Fruit fly (Drosophila melanogaster): Measurements from ENCODE around the gene Ucp4C.

Gene Ucp4C

DNA sequence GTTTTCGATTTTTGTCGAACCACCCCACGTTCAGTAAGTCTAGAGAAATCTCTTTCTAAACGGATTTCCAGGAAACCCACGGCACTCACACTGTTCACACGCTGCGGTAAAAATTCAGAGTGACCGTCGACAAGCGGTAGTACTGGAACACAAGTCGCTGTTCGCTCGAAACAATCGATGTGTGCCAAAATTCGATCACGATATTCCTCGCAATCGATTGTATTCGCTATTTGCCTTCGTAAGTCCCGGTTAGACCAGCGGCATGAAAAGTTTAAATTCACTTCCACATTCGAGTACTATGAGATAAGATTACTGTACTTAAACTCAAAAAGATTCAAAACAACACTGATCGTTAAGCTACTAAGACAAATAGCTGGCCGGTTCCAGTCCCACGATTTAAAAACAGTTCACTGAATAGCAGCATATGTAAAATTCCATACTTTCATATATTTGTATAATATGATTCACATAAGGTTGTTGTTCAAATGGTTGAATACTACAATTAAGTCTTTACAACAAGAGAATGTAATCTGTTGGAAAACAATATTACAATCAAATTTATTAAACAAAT lies 12.6 kb downstream of the Ucp4C start, which contains the start of gene chic (continued):
- TF ChIP-seq jing (GFP tag; optimal IDR thresholded peaks at IDR 0.05) (no peak), NC2α (GFP tag; optimal IDR thresholded peaks at IDR 0.05) (no peak), CG18764 (GFP tag; optimal IDR thresholded peaks at IDR 0.05) (no peak), CG4730 (GFP tag; IDR thresholded peaks at IDR 0.05) (no peak), CG9876 (GFP tag; optimal IDR thresholded peaks at IDR 0.05) (no peak), bbx (GFP tag; IDR thresholded peaks at IDR 0.05; ENCODE audit: partially characterized antibody) (no peak), HLHmδ (GFP tag; optimal IDR thresholded peaks at IDR 0.05) (peak; percentile 67), sug (tag; optimal IDR thresholded peaks at IDR 0.05) (no peak), dysf (GFP tag; IDR thresholded peaks at IDR 0.05) (no peak), CG7786 (GFP tag; optimal IDR thresholded peaks at IDR 0.05) (peak; percentile 34), Neu2 (GFP tag; optimal IDR thresholded peaks at IDR 0.05; ENCODE audit: borderline replicate concordance) (no peak), dm (GFP tag; optimal IDR thresholded peaks at IDR 0.05) (peak; percentile 42), z (GFP tag; IDR thresholded peaks at IDR 0.05) (no peak), CG1529 (GFP tag; optimal IDR thresholded peaks at IDR 0.05) (no peak), wdn (GFP tag; IDR thresholded peaks at IDR 0.05) (no peak), nau (GFP tag; optimal IDR thresholded peaks at IDR 0.05) (no peak), CG8388 (GFP tag; optimal IDR thresholded peaks at IDR 0.05) (no peak), wor (GFP tag; IDR thresholded peaks at IDR 0.05) (no peak), Awh (GFP tag; IDR thresholded peaks at IDR 0.05) (no peak), rib (GFP tag; IDR thresholded peaks at IDR 0.05) (no peak), odd (GFP tag; optimal IDR thresholded peaks at IDR 0.05) (no peak), luna (GFP tag; optimal IDR thresholded peaks at IDR 0.05) (no peak), CG7271 (tag; optimal IDR thresholded peaks at IDR 0.05) (no peak), CG7745 (tag; optimal IDR thresholded peaks at IDR 0.05) (peak; percentile 85), lab (GFP tag; optimal IDR thresholded peaks at IDR 0.05) (peak; percentile 23), yki (optimal IDR thresholded peaks at IDR 0.05) (no peak), CG9817 (tag; optimal IDR thresholded peaks at IDR 0.05) (peak; percentile 9), CG4820 (GFP tag; optimal IDR thresholded peaks at IDR 0.05) (peak; percentile 5), bigmax (GFP tag; optimal IDR thresholded peaks at IDR 0.05) (no peak), gfzf (GFP tag; optimal IDR thresholded peaks at IDR 0.05) (peak; percentile 68), CG9797 (GFP tag; optimal IDR thresholded peaks at IDR 0.05) (peak; percentile 66), Usf (GFP tag; optimal IDR thresholded peaks at IDR 0.05) (no peak), CG10147 (GFP tag; optimal IDR thresholded peaks at IDR 0.05) (no peak), emc (GFP tag; optimal IDR thresholded peaks at IDR 0.05) (peak; percentile 23), CG4707 (GFP tag; optimal IDR thresholded peaks at IDR 0.05) (peak; percentile 1), scrt (GFP tag; optimal IDR thresholded peaks at IDR 0.05) (peak; percentile 22), CG11085 (GFP tag; IDR thresholded peaks at IDR 0.05) (no peak), E2f2 (GFP tag; IDR thresholded peaks at IDR 0.05) (no peak), vfl (GFP tag; optimal IDR thresholded peaks at IDR 0.05) (peak; percentile 8), Doc2 (GFP tag; IDR thresholded peaks at IDR 0.05) (no peak), mld (GFP tag; IDR thresholded peaks at IDR 0.05; ENCODE audit: partially characterized antibody) (no peak), hb (GFP tag; IDR thresholded peaks at IDR 0.05; ENCODE audit: partially characterized antibody) (no peak), CG2116 (GFP tag; optimal IDR thresholded peaks at IDR 0.05) (peak; percentile 16), Xrp1 (GFP tag; IDR thresholded peaks at IDR 0.05) (no peak), Sox102F (GFP tag; optimal IDR thresholded peaks at IDR 0.05) (no peak), fd102C (GFP tag; optimal IDR thresholded peaks at IDR 0.05) (no peak), CG6689 (GFP tag; IDR thresholded peaks at IDR 0.05) (no peak), fu2 (GFP tag; optimal IDR thresholded peaks at IDR 0.05) (peak; percentile 0), CG15479 (GFP tag; optimal IDR thresholded peaks at IDR 0.05) (no peak), NC2β (GFP tag; optimal IDR thresholded peaks at IDR 0.05) (peak; percentile 18), B-H2 (GFP tag; optimal IDR thresholded peaks at IDR 0.05) (no peak)
